Fruit fly (Drosophila melanogaster): ENCODE data around the gene Obp22a.

dm6 chr2L:1986343-1987280, 5.3 kb downstream of the Obp22a start:
- TF ChIP-seq CG9948 (tag; optimal IDR thresholded peaks at IDR 0.05) = peak; percentile 1
- TF ChIP-seq EcR (GFP tag; optimal IDR thresholded peaks at IDR 0.05) = no peak
- TF ChIP-seq fd96Ca (GFP tag; IDR thresholded peaks at IDR 0.05) = peak; percentile 30; the same call in 1 of the 3 replicates
- no peak for TF ChIP-seq CG13204 (GFP tag; optimal IDR thresholded peaks at IDR 0.05)
- peak; percentile 49 for TF ChIP-seq Snoo (tag; optimal IDR thresholded peaks at IDR 0.05)
- TF ChIP-seq Ets98B (GFP tag; IDR thresholded peaks at IDR 0.05) = peak; percentile 59; the same call in 1 of the 2 replicates
- TF ChIP-seq CG4496 (GFP tag; IDR thresholded peaks at IDR 0.05) = peak; percentile 70; the same call in 2 of the 3 replicates
- TF ChIP-seq Pif1A (GFP tag; optimal IDR thresholded peaks at IDR 0.05) = no peak
- TF ChIP-seq CG12605 (GFP tag; IDR thresholded peaks at IDR 0.05) = no peak
- peak; percentile 32 for TF ChIP-seq CG17806 (tag; optimal IDR thresholded peaks at IDR 0.05)

Data from whole organism, pupa.